Fruit fly (Drosophila melanogaster) whole organism, wandering third instar larva: ENCODE results near the gene S-Lap4.

Source experiments
- CG9705 ChIP-seq: fragments of 200-800 bp; sonication (Bioruptor generic); optimal IDR thresholded peaks from 2 replicates; lab custom pipeline; 2018; ENCODE audit warnings: missing biosample characterization, mild to moderate bottlenecking, missing genetic modification characterization
- CrebA ChIP-seq: fragments of 200-800 bp; sonication (Bioruptor generic); optimal IDR thresholded peaks from 2 replicates; lab custom pipeline; 2016; ENCODE audit warnings: missing biosample characterization, mild to moderate bottlenecking, missing genetic modification characterization, borderline replicate concordance
- Dif ChIP-seq: fragments of 200-275, 200-300 bp; sonication (Bioruptor generic); optimal IDR thresholded peaks from 2 replicates; lab custom pipeline; 2018; ENCODE audit warnings: missing biosample characterization, missing genetic modification characterization; ENCODE audit not compliant: partially characterized antibody
- GATAd ChIP-seq: sonication (Bioruptor generic); optimal IDR thresholded peaks from 2 replicates; lab custom pipeline; 2016; ENCODE audit warnings: missing biosample characterization, missing genetic modification characterization
- HLH106 ChIP-seq: fragments of 200-800 bp; optimal IDR thresholded peaks from 3 replicates; lab custom pipeline; 2019; ENCODE audit warnings: missing biosample characterization, mild to moderate bottlenecking, missing genetic modification characterization, moderate library complexity
- Hnf4 ChIP-seq: fragments of 200-800 bp; sonication (Bioruptor generic); optimal IDR thresholded peaks from 2 replicates; lab custom pipeline; 2016; ENCODE audit warnings: missing biosample characterization, mild to moderate bottlenecking, missing genetic modification characterization
- Hr78 ChIP-seq: fragments of >200 bp; optimal IDR thresholded peaks from 2 replicates; lab custom pipeline; 2017; ENCODE audit warnings: missing biosample characterization, missing genetic modification characterization
- Hr83 ChIP-seq: fragments of 200-300 bp; sonication (Bioruptor generic); optimal IDR thresholded peaks from 2 replicates; lab custom pipeline; 2016; ENCODE audit warnings: missing biosample characterization, mild to moderate bottlenecking, missing genetic modification characterization, moderate library complexity; ENCODE audit not compliant: poor library complexity, severe bottlenecking
- Jra ChIP-seq: sonication (Bioruptor generic); optimal IDR thresholded peaks from 2 replicates; lab custom pipeline; 2016; ENCODE audit warnings: missing biosample characterization, missing genetic modification characterization
- Mio ChIP-seq: sonication (Bioruptor generic); optimal IDR thresholded peaks from 2 replicates; lab custom pipeline; 2016; ENCODE audit warnings: missing biosample characterization, missing genetic modification characterization
- Myc ChIP-seq: fragments of >200 bp; optimal IDR thresholded peaks from 2 replicates; lab custom pipeline; 2017
- OdsH ChIP-seq: fragments of 200-800 bp; sonication (Bioruptor generic); optimal IDR thresholded peaks from 2 replicates; lab custom pipeline; 2016; ENCODE audit warnings: missing biosample characterization, mild to moderate bottlenecking, missing genetic modification characterization
- Rel ChIP-seq, 2 experiments: fragments of 200-800 bp; sonication (Bioruptor generic) in 1 of 2; optimal IDR thresholded peaks; 2 replicates in 1 of 2; 3 replicates in 1 of 2; lab custom pipeline; 2016 to 2019; ENCODE audit warnings: mild to moderate bottlenecking in 2 of 2, missing biosample characterization in 2 of 2, missing genetic modification characterization in 2 of 2, moderate library complexity in 1 of 2
- Sp1 ChIP-seq: fragments of 200-800 bp; sonication (Bioruptor generic); optimal IDR thresholded peaks from 3 replicates; lab custom pipeline; 2019; ENCODE audit warnings: missing biosample characterization, mild to moderate bottlenecking, missing genetic modification characterization, moderate library complexity
- Vsx2 ChIP-seq: fragments of 200-300, 225-300 bp; sonication (Bioruptor generic); optimal IDR thresholded peaks from 2 replicates; lab custom pipeline; 2018; ENCODE audit warnings: missing biosample characterization, missing genetic modification characterization; ENCODE audit not compliant: partially characterized antibody
- br ChIP-seq: fragments of 200-800 bp; sonication (Bioruptor generic); optimal IDR thresholded peaks from 2 replicates; lab custom pipeline; 2016; ENCODE audit warnings: missing biosample characterization, missing genetic modification characterization
- brk ChIP-seq: fragments of 200-800 bp; sonication (Bioruptor generic); optimal IDR thresholded peaks from 2 replicates; lab custom pipeline; 2016; ENCODE audit warnings: missing biosample characterization, mild to moderate bottlenecking, missing genetic modification characterization
- dl ChIP-seq, 2 experiments: fragments of 175-275, 200-275 bp in 1 of 2; fragments of 200-275 bp in 1 of 2; sonication (Bioruptor generic); optimal IDR thresholded peaks; lab custom pipeline; 2018; ENCODE audit warnings: mild to moderate bottlenecking in 2 of 2, missing biosample characterization in 2 of 2, missing genetic modification characterization in 2 of 2, moderate library complexity in 2 of 2; ENCODE audit not compliant: partially characterized antibody in 2 of 2, insufficient read depth in 1 of 2
- dmrt93B ChIP-seq: fragments of 200-800 bp; sonication (Bioruptor generic); optimal IDR thresholded peaks from 2 replicates; lab custom pipeline; 2018; ENCODE audit warnings: missing biosample characterization, mild to moderate bottlenecking, missing genetic modification characterization
- dsf ChIP-seq: sonication (Bioruptor generic); optimal IDR thresholded peaks from 2 replicates; lab custom pipeline; 2016; ENCODE audit warnings: missing biosample characterization, missing genetic modification characterization, borderline replicate concordance
- ey ChIP-seq: fragments of 200-800 bp; sonication (Bioruptor generic); optimal IDR thresholded peaks from 2 replicates; lab custom pipeline; 2016; ENCODE audit warnings: missing biosample characterization, missing genetic modification characterization
- foxo ChIP-seq, 2 experiments: fragments of 200-800 bp; sonication (Bioruptor generic); optimal IDR thresholded peaks; 2 replicates in 1 of 2; 3 replicates in 1 of 2; lab custom pipeline; 2016 to 2017; ENCODE audit warnings: missing biosample characterization in 2 of 2, missing genetic modification characterization in 2 of 2
- fru ChIP-seq: fragments of 200-800 bp; sonication (Bioruptor generic); optimal IDR thresholded peaks from 3 replicates; lab custom pipeline; 2016; ENCODE audit warnings: missing biosample characterization, mild to moderate bottlenecking, missing genetic modification characterization
- h ChIP-seq: fragments of 200-800 bp; sonication (Bioruptor generic); optimal IDR thresholded peaks from 3 replicates; lab custom pipeline; 2016; ENCODE audit warnings: missing biosample characterization, mild to moderate bottlenecking, missing genetic modification characterization
- jim ChIP-seq: fragments of 175-275, 200-325 bp; sonication (Bioruptor generic); optimal IDR thresholded peaks from 2 replicates; lab custom pipeline; 2016; ENCODE audit warnings: missing biosample characterization, mild to moderate bottlenecking, missing genetic modification characterization
- lola ChIP-seq: fragments of >200 bp; optimal IDR thresholded peaks from 2 replicates; lab custom pipeline; 2017; ENCODE audit warnings: missing biosample characterization, missing genetic modification characterization
- pan ChIP-seq: fragments of >200 bp; optimal IDR thresholded peaks from 2 replicates; lab custom pipeline; 2017
- rgr ChIP-seq: fragments of 200-800 bp; sonication (Bioruptor generic); optimal IDR thresholded peaks from 3 replicates; lab custom pipeline; 2016; ENCODE audit warnings: missing biosample characterization, mild to moderate bottlenecking, missing genetic modification characterization
- sage ChIP-seq: fragments of 200-800 bp; sonication (Bioruptor generic); optimal IDR thresholded peaks from 2 replicates; lab custom pipeline; 2016; ENCODE audit warnings: missing biosample characterization, mild to moderate bottlenecking, missing genetic modification characterization
- sv ChIP-seq: fragments of 200-800 bp; sonication (Bioruptor generic); optimal IDR thresholded peaks from 3 replicates; lab custom pipeline; 2016; ENCODE audit warnings: missing biosample characterization, missing genetic modification characterization
- tai ChIP-seq: sonication (Bioruptor generic); optimal IDR thresholded peaks from 2 replicates; lab custom pipeline; 2016; ENCODE audit warnings: missing biosample characterization, missing genetic modification characterization
- usp ChIP-seq: fragments of >200 bp; optimal IDR thresholded peaks from 2 replicates; lab custom pipeline; 2017; ENCODE audit warnings: missing biosample characterization, missing genetic modification characterization
- woc ChIP-seq: sonication (Bioruptor generic); optimal IDR thresholded peaks from 2 replicates; lab custom pipeline; 2016; ENCODE audit warnings: missing biosample characterization, mild to moderate bottlenecking, missing genetic modification characterization

Gene S-Lap4

dm6 chr3L:10495882-10496654, 5.4 kb downstream of the S-Lap4 start:
- TF ChIP-seq Myc: no peak
- TF ChIP-seq Hr78: no peak
- no peak for TF ChIP-seq CrebA (GFP tag; lab: Kevin White, UChicago)
- TF ChIP-seq rgr (GFP tag; lab: Kevin White, UChicago): no peak
- no peak for TF ChIP-seq woc (GFP tag; lab: Kevin White, UChicago)
- TF ChIP-seq Mio (GFP tag; lab: Kevin White, UChicago): no peak
- TF ChIP-seq pan (lab: Kevin White, UChicago): no peak
- no peak for TF ChIP-seq CG9705 (GFP tag; lab: Kevin White, UChicago)
- TF ChIP-seq fru (GFP tag; lab: Kevin White, UChicago): no peak
- TF ChIP-seq dsf: no peak
- no peak for TF ChIP-seq Sp1 (GFP tag; lab: Kevin White, UChicago)
- no peak for TF ChIP-seq Dif (GFP tag; lab: Kevin White, UChicago)
- no peak for TF ChIP-seq foxo (GFP tag; optimal IDR thresholded peaks at IDR 0.05; lab: Kevin White, UChicago)
- no peak for TF ChIP-seq dl (GFP tag; optimal IDR thresholded peaks at IDR 0.05; lab: Kevin White, UChicago; ENCODE audit: insufficient read depth in 1 of 2, partially characterized antibody in 2 of 2)
- TF ChIP-seq, all 38 proteins: peak for 0

- TF ChIP-seq br (GFP tag; lab: Kevin White, UChicago) (no peak), HLH106 (tag; lab: Kevin White, UChicago) (no peak), Hr78 (no peak), fru (GFP tag; lab: Kevin White, UChicago) (no peak), foxo (GFP tag; optimal IDR thresholded peaks at IDR 0.05; lab: Kevin White, UChicago) (no peak), sv (GFP tag; lab: Kevin White, UChicago) (no peak), CrebA (GFP tag; lab: Kevin White, UChicago) (no peak), Jra (GFP tag; lab: Kevin White, UChicago) (no peak), Rel (GFP tag; optimal IDR thresholded peaks at IDR 0.05; lab: Kevin White, UChicago) (no peak), Rel (tag; optimal IDR thresholded peaks at IDR 0.05; lab: Kevin White, UChicago) (no peak), Dif (GFP tag; lab: Kevin White, UChicago) (no peak), jim (no peak), lola (GFP tag; lab: Kevin White, UChicago) (no peak)
These were observed 13.9 kb downstream of the S-Lap4 start for dm6 chr3L:10504607-10505006.

- TF ChIP-seq ey (GFP tag; lab: Kevin White, UChicago) (no peak), OdsH (GFP tag; lab: Kevin White, UChicago) (no peak), dmrt93B (no peak), Vsx2 (GFP tag; lab: Kevin White, UChicago) (no peak), Hnf4 (no peak), brk (no peak), pan (lab: Kevin White, UChicago) (no peak), jim (no peak), h (GFP tag; lab: Kevin White, UChicago) (no peak), sage (GFP tag; lab: Kevin White, UChicago) (no peak), sv (GFP tag; lab: Kevin White, UChicago) (no peak), GATAd (GFP tag; lab: Kevin White, UChicago) (no peak), foxo (GFP tag; optimal IDR thresholded peaks at IDR 0.05; lab: Kevin White, UChicago) (no peak), CG9705 (GFP tag; lab: Kevin White, UChicago) (no peak), Sp1 (GFP tag; lab: Kevin White, UChicago) (no peak), Hr83 (GFP tag; lab: Kevin White, UChicago) (no peak), dsf (no peak), Dif (GFP tag; lab: Kevin White, UChicago) (no peak)
- TF ChIP-seq, all 38 proteins: peak for 0
These were observed 17.3 kb downstream of the S-Lap4 start for dm6 chr3L:10507971-10508370.

- no peak for TF ChIP-seq dl (GFP tag; optimal IDR thresholded peaks at IDR 0.05; lab: Kevin White, UChicago; ENCODE audit: insufficient read depth in 1 of 2, partially characterized antibody in 2 of 2)
- no peak for TF ChIP-seq brk
- TF ChIP-seq usp (GFP tag; lab: Kevin White, UChicago): no peak
- no peak for TF ChIP-seq Vsx2 (GFP tag; lab: Kevin White, UChicago)
- TF ChIP-seq CrebA (GFP tag; lab: Kevin White, UChicago): no peak
- no peak for TF ChIP-seq tai (GFP tag; lab: Kevin White, UChicago)
- no peak for TF ChIP-seq Jra (GFP tag; lab: Kevin White, UChicago)
- no peak for TF ChIP-seq OdsH (GFP tag; lab: Kevin White, UChicago)
- TF ChIP-seq sage (GFP tag; lab: Kevin White, UChicago): no peak
- no peak for TF ChIP-seq CG9705 (GFP tag; lab: Kevin White, UChicago)
- TF ChIP-seq dmrt93B: no peak
These were observed 22.8 kb downstream of the S-Lap4 start for dm6 chr3L:10513412-10513811.
